Worm (Caenorhabditis elegans) whole organism, L4/young adult: Measurements from ENCODE around the gene cyp-13A10.

Source experiments
- W03F9.2 ChIP-seq: fragments of 150-350 bp; optimal IDR thresholded peaks from 2 replicates; lab custom pipeline; 2014; ENCODE audit warnings: missing biosample characterization, missing genetic modification characterization
- him-1 ChIP-seq: sonication (generic microtip); optimal IDR thresholded peaks from 2 replicates; lab custom pipeline; 2016; ENCODE audit warnings: missing genotype, missing genetic modification reagents, missing genetic modification characterization, missing compliant biosample characterization

DNA sequence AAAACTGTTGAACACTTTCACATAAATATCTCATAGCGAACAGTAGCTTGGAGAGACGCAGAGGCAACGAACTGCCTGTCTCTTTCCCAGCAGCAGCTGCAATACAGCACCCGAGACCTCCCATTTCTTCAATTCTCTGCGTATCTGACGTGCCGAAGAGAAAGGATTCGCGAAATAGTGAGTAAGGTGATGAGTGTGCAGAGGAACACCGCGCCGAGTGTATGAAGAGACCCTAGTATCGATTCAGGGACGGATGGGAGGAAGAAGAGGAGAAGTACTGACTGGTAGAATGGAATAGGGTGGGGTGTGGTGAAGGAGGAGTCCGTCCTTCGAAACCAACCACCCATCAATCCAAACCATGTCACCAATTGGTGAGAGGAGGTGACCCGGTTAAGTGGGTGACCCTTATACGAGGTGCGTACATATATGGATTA is 16.5 kb downstream of the cyp-13A10 start:
- TF ChIP-seq W03F9.2 (tag; lab: Kevin White, UChicago) (no peak), him-1 (tag; lab: Kevin White, UChicago) (no peak)
